Worm (Caenorhabditis elegans) whole organism, late embryonic: Measurements from ENCODE around the gene F45E12.5.
A peak's percentile ranks its signal among the peaks of the same experiment; 100 is the strongest.

Experiments
- ahr-1 ChIP-seq: sonication (generic microtip); optimal IDR thresholded peaks from 2 replicates; lab custom pipeline; 2016; ENCODE audit warnings: missing genetic modification characterization, missing compliant biosample characterization
- ama-1 ChIP-seq: fragments of 150-350 bp; optimal IDR thresholded peaks from 2 replicates; lab custom pipeline; 2014
- ceh-18 ChIP-seq: sonication (generic microtip); optimal IDR thresholded peaks from 2 replicates; lab custom pipeline; 2016; ENCODE audit warnings: missing genetic modification characterization, missing compliant biosample characterization
- ceh-24 ChIP-seq: sonication (generic microtip); optimal IDR thresholded peaks from 2 replicates; lab custom pipeline; 2016; ENCODE audit warnings: mild to moderate bottlenecking, missing genetic modification characterization, missing compliant biosample characterization
- ceh-30 ChIP-seq: fragments of 150-350 bp; optimal IDR thresholded peaks from 2 replicates; lab custom pipeline; 2014; ENCODE audit warnings: missing biosample characterization, missing genetic modification characterization
- ceh-34 ChIP-seq: sonication (generic microtip); optimal IDR thresholded peaks from 2 replicates; lab custom pipeline; 2016; ENCODE audit warnings: mild to moderate bottlenecking, missing genetic modification characterization, missing compliant biosample characterization
- ceh-45 ChIP-seq: fragments of 200-800 bp; sonication (Bioruptor generic); IDR thresholded peaks from 2 replicates; pipeline ENCODE4 v1.3.6; 2022; ENCODE audit warnings: missing genetic modification reagents, missing genetic modification characterization, missing compliant biosample characterization
- ceh-48 ChIP-seq: sonication (generic microtip); optimal IDR thresholded peaks from 2 replicates; lab custom pipeline; 2016; ENCODE audit warnings: missing genetic modification characterization, inconsistent platforms, missing compliant biosample characterization
- ceh-6 ChIP-seq: fragments of 200-800 bp; sonication (Bioruptor generic); optimal IDR thresholded peaks from 2 replicates; lab custom pipeline; 2018; ENCODE audit warnings: mild to moderate bottlenecking, missing genetic modification characterization, missing compliant biosample characterization
- ceh-9 ChIP-seq: sonication (generic microtip); optimal IDR thresholded peaks from 2 replicates; lab custom pipeline; 2016; ENCODE audit warnings: mild to moderate bottlenecking, missing genetic modification characterization, inconsistent platforms, missing compliant biosample characterization
- dve-1 ChIP-seq: sonication (generic microtip); optimal IDR thresholded peaks from 2 replicates; lab custom pipeline; 2017; ENCODE audit warnings: antibody characterized with exemption, mild to moderate bottlenecking, missing genetic modification characterization, missing compliant biosample characterization
- elt-4 ChIP-seq: sonication (generic microtip); optimal IDR thresholded peaks from 2 replicates; lab custom pipeline; 2016; ENCODE audit warnings: missing genetic modification characterization, missing compliant biosample characterization
- ets-4 ChIP-seq: sonication (generic microtip); optimal IDR thresholded peaks from 2 replicates; lab custom pipeline; 2016; ENCODE audit warnings: missing genetic modification characterization, missing compliant biosample characterization
- fkh-10 ChIP-seq: fragments of 150-350 bp; optimal IDR thresholded peaks from 2 replicates; lab custom pipeline; 2014; ENCODE audit warnings: missing biosample characterization, missing genetic modification reagents, missing genetic modification characterization
- hlh-13 ChIP-seq: fragments of 200-800 bp; sonication (Bioruptor generic); optimal IDR thresholded peaks from 2 replicates; lab custom pipeline; 2018; ENCODE audit warnings: mild to moderate bottlenecking, missing genetic modification characterization, missing compliant biosample characterization
- hlh-15 ChIP-seq: sonication (generic microtip); optimal IDR thresholded peaks from 2 replicates; lab custom pipeline; 2016; ENCODE audit warnings: missing genetic modification characterization, missing compliant biosample characterization
- hlh-8 ChIP-seq: sonication (generic microtip); optimal IDR thresholded peaks from 2 replicates; lab custom pipeline; 2016; ENCODE audit warnings: missing genotype, missing genetic modification characterization, missing compliant biosample characterization
- lin-11 ChIP-seq: fragments of 200-800 bp; sonication (Bioruptor generic); optimal IDR thresholded peaks from 2 replicates; lab custom pipeline; 2018; ENCODE audit warnings: mild to moderate bottlenecking, missing genetic modification characterization, missing compliant biosample characterization
- mec-3 ChIP-seq: sonication (generic microtip); optimal IDR thresholded peaks from 2 replicates; lab custom pipeline; 2016; ENCODE audit warnings: borderline replicate concordance, missing genetic modification characterization, missing compliant biosample characterization
- nhr-11 ChIP-seq: fragments of 150-350 bp; optimal IDR thresholded peaks from 2 replicates; lab custom pipeline; 2014; ENCODE audit warnings: missing biosample characterization, missing genetic modification characterization
- nhr-232 ChIP-seq: sonication (generic microtip); optimal IDR thresholded peaks from 2 replicates; lab custom pipeline; 2016; ENCODE audit warnings: missing genetic modification characterization, missing compliant biosample characterization
- odd-2 ChIP-seq: sonication (generic microtip); optimal IDR thresholded peaks from 2 replicates; lab custom pipeline; 2017; ENCODE audit warnings: antibody characterized with exemption, mild to moderate bottlenecking, missing genetic modification characterization, missing compliant biosample characterization
- pag-3 ChIP-seq: sonication (generic microtip); optimal IDR thresholded peaks from 2 replicates; lab custom pipeline; 2016; ENCODE audit warnings: missing compliant biosample characterization, missing genetic modification characterization, borderline replicate concordance
- pat-9 ChIP-seq: fragments of 200-800 bp; sonication (Bioruptor generic); optimal IDR thresholded peaks from 2 replicates; lab custom pipeline; 2018; ENCODE audit warnings: mild to moderate bottlenecking, missing genetic modification characterization, moderate library complexity, missing compliant biosample characterization
- pha-2 ChIP-seq: sonication (generic microtip); optimal IDR thresholded peaks from 2 replicates; lab custom pipeline; 2017; ENCODE audit warnings: mild to moderate bottlenecking, missing genetic modification characterization, missing compliant biosample characterization
- ref-2 ChIP-seq: sonication (generic microtip); optimal IDR thresholded peaks from 2 replicates; lab custom pipeline; 2016; ENCODE audit warnings: missing genetic modification characterization, missing compliant biosample characterization
- sdc-2 ChIP-seq: sonication (generic microtip); optimal IDR thresholded peaks from 2 replicates; lab custom pipeline; 2016; ENCODE audit warnings: missing genotype, missing genetic modification characterization, missing compliant biosample characterization
- sox-2 ChIP-seq: fragments of 200-800 bp; sonication (Bioruptor generic); IDR thresholded peaks from 2 replicates; pipeline ENCODE4 v1.3.6; 2022; ENCODE audit warnings: missing genetic modification reagents, missing genetic modification characterization, missing compliant biosample characterization
- sox-4 ChIP-seq: sonication (generic microtip); optimal IDR thresholded peaks from 2 replicates; lab custom pipeline; 2017; ENCODE audit warnings: mild to moderate bottlenecking, missing genetic modification characterization, inconsistent platforms, missing compliant biosample characterization
- unc-3 ChIP-seq, 2 experiments: fragments of 200-800 bp in 1 of 2; sonication (Bioruptor generic) in 1 of 2; sonication (generic microtip) in 1 of 2; conservative IDR thresholded peaks in 1 of 2; optimal IDR thresholded peaks in 1 of 2; 2 replicates each; pipeline versions ENCODE4 v1.3.6 to Lab custom; 2016 to 2022; ENCODE audit warnings: missing compliant biosample characterization in 2 of 2, missing genetic modification characterization in 2 of 2, missing genetic modification reagents in 1 of 2
- unc-42 ChIP-seq: sonication (generic microtip); optimal IDR thresholded peaks from 2 replicates; lab custom pipeline; 2016; ENCODE audit warnings: missing genotype, missing genetic modification characterization, missing compliant biosample characterization
- unc-55 ChIP-seq: sonication (generic microtip); optimal IDR thresholded peaks from 2 replicates; lab custom pipeline; 2017; ENCODE audit warnings: missing biosample characterization, missing genetic modification reagents, missing genetic modification characterization
- unc-86 ChIP-seq: sonication (generic microtip); optimal IDR thresholded peaks from 2 replicates; lab custom pipeline; 2016; ENCODE audit warnings: missing genetic modification characterization, missing compliant biosample characterization
- zip-5 ChIP-seq: sonication (generic microtip); optimal IDR thresholded peaks from 2 replicates; lab custom pipeline; 2016; ENCODE audit warnings: missing genetic modification characterization, missing compliant biosample characterization

The F45E12.5 gene

ce11 chrII:7326997-7327396 is 17.1 kb upstream of the F45E12.5 start (continued):
- no peak for TF ChIP-seq ref-2
- no peak for TF ChIP-seq ama-1 (lab: Kevin White, UChicago)
- no peak for TF ChIP-seq ceh-48 (tag; lab: Kevin White, UChicago)
- no peak for TF ChIP-seq elt-4 (tag; lab: Kevin White, UChicago)
- TF ChIP-seq fkh-10 (GFP tag; lab: Kevin White, UChicago), result peak; percentile 29
- TF ChIP-seq pha-2, result no peak
- peak; percentile 68 for TF ChIP-seq unc-42
- TF ChIP-seq pat-9 (tag; lab: Kevin White, UChicago), result no peak
- TF ChIP-seq unc-55, result peak; percentile 8
- no peak for TF ChIP-seq dve-1
- TF ChIP-seq ceh-30 (tag; lab: Kevin White, UChicago), result no peak

DNA sequence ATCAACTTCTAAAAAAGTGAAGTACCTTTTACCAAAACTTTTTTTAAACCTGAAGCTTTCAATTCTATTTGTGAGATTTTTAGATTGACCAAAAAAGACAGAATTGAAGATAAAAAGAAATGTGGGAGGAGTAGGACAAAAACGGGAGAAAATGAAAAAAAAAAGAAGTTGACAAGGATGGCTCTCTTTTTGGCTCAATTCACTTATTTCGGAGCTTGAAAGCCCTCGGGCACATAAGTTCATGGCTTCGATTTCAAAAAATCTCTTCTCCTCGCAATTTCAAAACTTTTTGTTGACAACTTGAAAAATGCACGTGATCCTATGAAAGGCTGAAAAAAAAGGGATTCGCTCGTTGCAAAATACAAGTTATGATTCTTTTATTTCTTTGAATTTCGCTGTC is 16.3 kb upstream of the F45E12.5 start:
- TF ChIP-seq unc-42 (peak; percentile 25), ceh-45 (GFP tag; lab: Robert Waterston, UW) (no peak)
- TF ChIP-seq, all 69 proteins: peak for 1

DNA sequence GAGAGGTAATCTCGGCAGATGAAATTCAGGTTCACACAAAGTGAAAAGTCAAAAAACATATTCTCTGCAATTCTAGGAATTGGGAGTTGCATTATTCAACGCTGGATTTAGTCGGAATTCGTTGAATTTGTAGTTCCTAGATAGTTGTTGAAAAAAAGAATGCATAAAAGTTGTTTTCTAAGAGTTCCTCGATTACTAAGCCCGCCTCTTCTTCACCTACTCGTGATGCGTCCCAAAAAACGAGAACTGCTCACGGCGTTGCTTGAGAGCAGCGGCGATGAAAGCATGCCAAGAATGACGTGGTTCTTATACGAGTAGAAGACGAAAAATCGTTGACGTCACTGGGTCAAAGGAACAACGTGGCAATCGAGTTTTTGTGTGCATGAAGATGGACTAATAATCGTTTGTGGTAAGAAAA is 15.2 kb upstream of the F45E12.5 start:
- TF ChIP-seq sdc-2 (tag; lab: Kevin White, UChicago) (no peak), hlh-8 (tag; lab: Kevin White, UChicago) (no peak), zip-5 (tag; lab: Kevin White, UChicago) (no peak), ceh-48 (tag; lab: Kevin White, UChicago) (no peak), ceh-9 (tag; lab: Kevin White, UChicago) (no peak), nhr-11 (tag; lab: Kevin White, UChicago) (no peak), unc-86 (tag; lab: Kevin White, UChicago) (no peak), ama-1 (lab: Kevin White, UChicago) (no peak), ref-2 (no peak), ceh-30 (tag; lab: Kevin White, UChicago) (no peak), ceh-34 (tag; lab: Kevin White, UChicago) (no peak), sox-4 (tag; lab: Kevin White, UChicago) (no peak), ahr-1 (tag; lab: Kevin White, UChicago) (no peak), odd-2 (no peak), lin-11 (tag; lab: Kevin White, UChicago) (no peak), ceh-24 (tag; lab: Kevin White, UChicago) (no peak), ceh-18 (tag; lab: Kevin White, UChicago) (no peak)

DNA sequence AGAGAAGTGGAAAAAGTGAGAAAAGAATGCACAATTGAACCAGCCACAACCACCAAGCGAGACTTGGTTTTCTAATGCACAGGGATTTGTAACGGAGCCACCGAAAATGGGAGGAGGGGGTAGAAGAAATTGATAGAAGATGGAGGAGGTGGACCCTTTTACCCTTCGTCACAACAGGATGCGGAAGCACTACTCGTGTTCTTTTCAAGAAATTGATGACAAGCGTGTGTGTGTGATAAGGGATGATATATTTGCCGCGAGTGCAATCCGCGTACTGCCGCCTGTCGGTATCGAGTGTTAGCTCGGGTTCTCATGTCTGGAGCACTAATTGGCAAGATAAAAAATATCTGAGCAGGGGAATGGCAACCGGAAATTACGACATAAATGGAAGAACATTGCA is 14.0 kb upstream of the F45E12.5 start, which contains the start of gene F21D12.3:
TSS of gene F21D12.3 (minus strand) at position 101 of the 400 bp plus-strand sequence.
- TF ChIP-seq unc-55, result no peak
- no peak for TF ChIP-seq hlh-8 (tag; lab: Kevin White, UChicago)
- TF ChIP-seq sox-2 (GFP tag; lab: Robert Waterston, UW), result no peak
- no peak for TF ChIP-seq ref-2
- no peak for TF ChIP-seq unc-42
- no peak for TF ChIP-seq pag-3
- no peak for TF ChIP-seq ets-4 (tag; lab: Kevin White, UChicago)

ce11 chrII:7323317-7323716 is 13.4 kb upstream of the F45E12.5 start:
- TF ChIP-seq ceh-18 (tag; lab: Kevin White, UChicago), result peak; percentile 66
- TF ChIP-seq sox-2 (GFP tag; lab: Robert Waterston, UW), result no peak
- TF ChIP-seq, all 69 proteins: peak for 1

- TF ChIP-seq hlh-13 (GFP tag; lab: Kevin White, UChicago) (no peak), pha-2 (no peak), unc-3 (GFP tag; conservative IDR thresholded peaks at IDR 0.05; lab: Robert Waterston, UW) (no peak), unc-3 (tag; optimal IDR thresholded peaks at IDR 0.05; lab: Kevin White, UChicago) (no peak), ceh-6 (GFP tag; lab: Kevin White, UChicago) (no peak), mec-3 (tag; lab: Kevin White, UChicago) (no peak), ceh-24 (tag; lab: Kevin White, UChicago) (no peak), nhr-232 (no peak), hlh-15 (tag; lab: Kevin White, UChicago) (no peak)
- TF ChIP-seq, all 69 proteins: peak for 0
These were observed 9.6 kb upstream of the F45E12.5 start for ce11 chrII:7319471-7319870.
